Fruit fly (Drosophila melanogaster): ENCODE measurements around the gene CG2656.

The CG2656 gene

dm6 chr3R:7187093-7187912 is 42.8 kb downstream of the CG2656 start (continued):
- TF ChIP-seq CG2116 (GFP tag; optimal IDR thresholded peaks at IDR 0.05) (no peak), gt (GFP tag; IDR thresholded peaks at IDR 0.05) (no peak), CG17359 (tag; optimal IDR thresholded peaks at IDR 0.05) (no peak), gfzf (GFP tag; optimal IDR thresholded peaks at IDR 0.05) (peak; percentile 19), zfh2 (GFP tag; optimal IDR thresholded peaks at IDR 0.05) (no peak), CG30403 (GFP tag; optimal IDR thresholded peaks at IDR 0.05) (no peak), Mad (GFP tag; optimal IDR thresholded peaks at IDR 0.05) (no peak), CG32767 (GFP tag; IDR thresholded peaks at IDR 0.05) (no peak), CG18262 (tag; optimal IDR thresholded peaks at IDR 0.05) (peak; percentile 45), CG1602 (GFP tag; optimal IDR thresholded peaks at IDR 0.05) (no peak), Atf3 (GFP tag; optimal IDR thresholded peaks at IDR 0.05) (no peak), btn (GFP tag; optimal IDR thresholded peaks at IDR 0.05) (no peak), fd3F (GFP tag; optimal IDR thresholded peaks at IDR 0.05) (no peak), CG11723 (GFP tag; optimal IDR thresholded peaks at IDR 0.05) (no peak), en (GFP tag; optimal IDR thresholded peaks at IDR 0.05) (no peak), dpn (GFP tag; optimal IDR thresholded peaks at IDR 0.05) (no peak), her (GFP tag; optimal IDR thresholded peaks at IDR 0.05) (no peak), Dfd (GFP tag; optimal IDR thresholded peaks at IDR 0.05) (no peak), Sox100B (GFP tag; optimal IDR thresholded peaks at IDR 0.05) (no peak), CG10366 (GFP tag; IDR thresholded peaks at IDR 0.05) (no peak), Camta (GFP tag; optimal IDR thresholded peaks at IDR 0.05) (no peak), CG12299 (tag; optimal IDR thresholded peaks at IDR 0.05) (no peak), NK7.1 (GFP tag; optimal IDR thresholded peaks at IDR 0.05) (no peak), CG18011 (GFP tag; optimal IDR thresholded peaks at IDR 0.05) (no peak), lbe (GFP tag; optimal IDR thresholded peaks at IDR 0.05) (no peak), CG31388 (GFP tag; optimal IDR thresholded peaks at IDR 0.05) (no peak), CG14441 (GFP tag; IDR thresholded peaks at IDR 0.05) (no peak), peb (GFP tag; IDR thresholded peaks at IDR 0.05) (no peak), CG30020 (tag; optimal IDR thresholded peaks at IDR 0.05) (no peak), Hand (GFP tag; optimal IDR thresholded peaks at IDR 0.05) (no peak), grau (tag; optimal IDR thresholded peaks at IDR 0.05) (no peak), z (GFP tag; IDR thresholded peaks at IDR 0.05) (no peak), Sry-δ (GFP tag; optimal IDR thresholded peaks at IDR 0.05) (peak; percentile 7), corto (GFP tag; optimal IDR thresholded peaks at IDR 0.05) (no peak), CG6813 (GFP tag; optimal IDR thresholded peaks at IDR 0.05) (no peak), CG7372 (GFP tag; IDR thresholded peaks at IDR 0.05) (no peak), CG10147 (GFP tag; optimal IDR thresholded peaks at IDR 0.05) (no peak), CG15601 (tag; optimal IDR thresholded peaks at IDR 0.05) (no peak), zen2 (GFP tag; IDR thresholded peaks at IDR 0.05; ENCODE audit: partially characterized antibody) (no peak), Fer2 (tag; optimal IDR thresholded peaks at IDR 0.05) (no peak), CkIIα-i1 (GFP tag; IDR thresholded peaks at IDR 0.05) (no peak), Fer3 (tag; optimal IDR thresholded peaks at IDR 0.05) (no peak), zen (tag; optimal IDR thresholded peaks at IDR 0.05) (no peak), MESR4 (GFP tag; optimal IDR thresholded peaks at IDR 0.05) (peak; percentile 81), NC2β (GFP tag; optimal IDR thresholded peaks at IDR 0.05) (no peak), CG18764 (GFP tag; optimal IDR thresholded peaks at IDR 0.05) (no peak), CG2120 (GFP tag; optimal IDR thresholded peaks at IDR 0.05) (peak; percentile 15), Tbp (GFP tag; optimal IDR thresholded peaks at IDR 0.05) (no peak), otp (GFP tag; IDR thresholded peaks at IDR 0.05) (no peak), CG3838 (GFP tag; optimal IDR thresholded peaks at IDR 0.05) (no peak), CG12236 (GFP tag; optimal IDR thresholded peaks at IDR 0.05) (no peak)
